Fruit fly (Drosophila melanogaster) whole organism, prepupa: ENCODE results near the gene Acbp1.
A peak's percentile ranks its signal among the peaks of the same experiment; 100 is the strongest.

Experiments used
- CG10631 ChIP-seq: fragments of 200-800 bp; sonication (Bioruptor generic); optimal IDR thresholded peaks from 2 replicates; lab custom pipeline; 2016; ENCODE audit warnings: missing biosample characterization, missing genetic modification characterization
- CG10669 ChIP-seq: fragments of 200-800 bp; sonication (Bioruptor generic); optimal IDR thresholded peaks from 3 replicates; lab custom pipeline; 2018; ENCODE audit warnings: missing biosample characterization, mild to moderate bottlenecking, missing genetic modification characterization, moderate library complexity
- CG11294 ChIP-seq: fragments of 200-800 bp; sonication (Bioruptor generic); IDR thresholded peaks from 2 replicates; pipeline ENCODE4 v1.3.6; 2022; ENCODE audit warnings: missing biosample characterization, missing genetic modification characterization
- CG11762 ChIP-seq: fragments of 200-800 bp; sonication (Bioruptor generic); optimal IDR thresholded peaks from 3 replicates; lab custom pipeline; 2016; ENCODE audit warnings: missing biosample characterization, missing genetic modification characterization; ENCODE audit not compliant: insufficient read depth
- CG1621 ChIP-seq: fragments of 200-800 bp; sonication (Bioruptor generic); optimal IDR thresholded peaks from 3 replicates; lab custom pipeline; 2018; ENCODE audit warnings: missing biosample characterization, mild to moderate bottlenecking, missing genetic modification characterization
- CG3032 ChIP-seq: fragments of 200-800 bp; optimal IDR thresholded peaks from 2 replicates; lab custom pipeline; 2019; ENCODE audit warnings: missing biosample characterization, mild to moderate bottlenecking, missing genetic modification characterization, moderate library complexity
- CG31627 ChIP-seq: fragments of 200-800 bp; sonication (Bioruptor generic); optimal IDR thresholded peaks from 3 replicates; lab custom pipeline; 2016; ENCODE audit warnings: missing biosample characterization, missing genetic modification characterization
- CG32006 ChIP-seq: fragments of 200-800 bp; sonication (Bioruptor generic); optimal IDR thresholded peaks from 3 replicates; lab custom pipeline; 2017; ENCODE audit warnings: missing biosample characterization, mild to moderate bottlenecking, missing genetic modification characterization
- CG34406 ChIP-seq: fragments of 200-800 bp; sonication (Bioruptor generic); optimal IDR thresholded peaks from 3 replicates; lab custom pipeline; 2016; ENCODE audit warnings: missing biosample characterization, missing genetic modification characterization
- CG3919 ChIP-seq: fragments of 200-800 bp; sonication (Bioruptor generic); optimal IDR thresholded peaks from 3 replicates; lab custom pipeline; 2016; ENCODE audit warnings: missing biosample characterization, missing genetic modification characterization
- CG4318 ChIP-seq: fragments of 200-800 bp; sonication (Bioruptor generic); optimal IDR thresholded peaks from 3 replicates; lab custom pipeline; 2017; ENCODE audit warnings: missing biosample characterization, mild to moderate bottlenecking, missing genetic modification characterization
- CG6276 ChIP-seq: fragments of 200-800 bp; sonication (Bioruptor generic); optimal IDR thresholded peaks from 2 replicates; lab custom pipeline; 2017; ENCODE audit warnings: missing biosample characterization, mild to moderate bottlenecking, missing genetic modification characterization
- CG6808 ChIP-seq: fragments of 200-800 bp; sonication (Bioruptor generic); optimal IDR thresholded peaks from 3 replicates; lab custom pipeline; 2017; ENCODE audit warnings: missing biosample characterization, missing genetic modification characterization, mild to moderate bottlenecking, moderate library complexity, missing genetic modification reagents
- CG8319 ChIP-seq: fragments of 200-800 bp; sonication (Bioruptor generic); optimal IDR thresholded peaks from 3 replicates; lab custom pipeline; 2016; ENCODE audit warnings: missing biosample characterization, missing genetic modification characterization
- CG8632 ChIP-seq: fragments of 200-800 bp; sonication (Bioruptor generic); optimal IDR thresholded peaks from 3 replicates; lab custom pipeline; 2016; ENCODE audit warnings: missing biosample characterization, missing genetic modification characterization
- CG9139 ChIP-seq: fragments of 200-800 bp; sonication (Bioruptor generic); optimal IDR thresholded peaks from 3 replicates; lab custom pipeline; 2017; ENCODE audit warnings: missing biosample characterization, mild to moderate bottlenecking, missing genetic modification characterization
- Eip75B ChIP-seq: fragments of 200-800 bp; sonication (Bioruptor generic); optimal IDR thresholded peaks from 3 replicates; lab custom pipeline; 2016; ENCODE audit warnings: missing biosample characterization, missing genetic modification characterization
- Eip78C ChIP-seq: fragments of 200-800 bp; sonication (Bioruptor generic); peaks from one replicate; lab custom pipeline; 2016; ENCODE audit warnings: missing biosample characterization, missing genetic modification characterization
- Eip93F ChIP-seq: fragments of 200-800 bp; sonication (Bioruptor generic); optimal IDR thresholded peaks from 2 replicates; lab custom pipeline; 2016; ENCODE audit warnings: missing biosample characterization, mild to moderate bottlenecking, missing genetic modification characterization
- Ets96B ChIP-seq: fragments of 200-800 bp; optimal IDR thresholded peaks from 2 replicates; lab custom pipeline; 2019; ENCODE audit warnings: missing biosample characterization, mild to moderate bottlenecking, missing genetic modification characterization, moderate library complexity
- Gug ChIP-seq: fragments of 200-800 bp; sonication (Bioruptor generic); IDR thresholded peaks from 2 replicates; pipeline ENCODE4 v1.3.6; 2022; ENCODE audit warnings: missing biosample characterization, missing genetic modification characterization
- Hr39 ChIP-seq: fragments of 200-800 bp; sonication (Bioruptor generic); optimal IDR thresholded peaks from 2 replicates; lab custom pipeline; 2016; ENCODE audit warnings: missing biosample characterization, missing genetic modification characterization
- Hr4 ChIP-seq: fragments of 200-800 bp; sonication (Bioruptor generic); optimal IDR thresholded peaks from 3 replicates; lab custom pipeline; 2016; ENCODE audit warnings: missing biosample characterization, missing genetic modification characterization
- Met ChIP-seq: fragments of 200-800 bp; sonication (Bioruptor generic); optimal IDR thresholded peaks from 3 replicates; lab custom pipeline; 2016; ENCODE audit warnings: missing biosample characterization, missing genetic modification characterization
- Smox ChIP-seq: fragments of 200-800 bp; sonication (Bioruptor generic); optimal IDR thresholded peaks from 3 replicates; lab custom pipeline; 2016; ENCODE audit warnings: missing biosample characterization, missing genetic modification characterization
- Sox102F ChIP-seq: fragments of 200-800 bp; sonication (Bioruptor generic); optimal IDR thresholded peaks from 2 replicates; lab custom pipeline; 2016; ENCODE audit warnings: missing biosample characterization, mild to moderate bottlenecking, missing genetic modification characterization
- Sox14 ChIP-seq: fragments of 200-800 bp; sonication (Bioruptor generic); optimal IDR thresholded peaks from 3 replicates; lab custom pipeline; 2016; ENCODE audit warnings: missing biosample characterization, missing genetic modification characterization
- Sox15 ChIP-seq: fragments of 200-800 bp; sonication (Bioruptor generic); optimal IDR thresholded peaks from 3 replicates; lab custom pipeline; 2016; ENCODE audit warnings: missing biosample characterization, missing genetic modification characterization
- achi ChIP-seq: fragments of 200-800 bp; sonication (Bioruptor generic); optimal IDR thresholded peaks from 3 replicates; lab custom pipeline; 2016; ENCODE audit warnings: missing biosample characterization, missing genetic modification characterization
- acj6 ChIP-seq: fragments of 200-800 bp; sonication (Bioruptor generic); optimal IDR thresholded peaks from 3 replicates; lab custom pipeline; 2016; ENCODE audit warnings: missing biosample characterization, missing genetic modification characterization
- cyc ChIP-seq: fragments of 200-800 bp; sonication (Bioruptor generic); optimal IDR thresholded peaks from 3 replicates; lab custom pipeline; 2016; ENCODE audit warnings: missing biosample characterization, missing genetic modification characterization
- dac ChIP-seq: fragments of 200-800 bp; sonication (Bioruptor generic); optimal IDR thresholded peaks from 2 replicates; lab custom pipeline; 2017; ENCODE audit warnings: missing biosample characterization, mild to moderate bottlenecking, missing genetic modification characterization
- dsx ChIP-seq: fragments of 200-800 bp; optimal IDR thresholded peaks from 3 replicates; lab custom pipeline; 2019; ENCODE audit warnings: missing biosample characterization, mild to moderate bottlenecking, missing genetic modification characterization, moderate library complexity; ENCODE audit not compliant: poor library complexity, severe bottlenecking
- eg ChIP-seq: fragments of 200-800 bp; sonication (Bioruptor generic); IDR thresholded peaks from 3 replicates; pipeline ENCODE4 v1.3.6; 2022; ENCODE audit warnings: missing biosample characterization, missing genetic modification characterization
- esn ChIP-seq: fragments of 200-800 bp; sonication (Bioruptor generic); optimal IDR thresholded peaks from 2 replicates; lab custom pipeline; 2016; ENCODE audit warnings: missing biosample characterization, mild to moderate bottlenecking, missing genetic modification characterization, moderate library complexity
- fd59A ChIP-seq: fragments of 200-800 bp; sonication (Bioruptor generic); optimal IDR thresholded peaks from 2 replicates; lab custom pipeline; 2017; ENCODE audit warnings: missing biosample characterization, mild to moderate bottlenecking, missing genetic modification characterization, missing genetic modification reagents
- fkh ChIP-seq: fragments of 200-800 bp; sonication (Bioruptor generic); optimal IDR thresholded peaks from 3 replicates; lab custom pipeline; 2017; ENCODE audit warnings: missing biosample characterization, mild to moderate bottlenecking, missing genetic modification characterization, moderate library complexity
- lz ChIP-seq: fragments of 200-800 bp; sonication (Bioruptor generic); optimal IDR thresholded peaks from 3 replicates; lab custom pipeline; 2016; ENCODE audit warnings: missing biosample characterization, missing genetic modification characterization
- pdm3 ChIP-seq: fragments of 200-800 bp; sonication (Bioruptor generic); optimal IDR thresholded peaks from 3 replicates; lab custom pipeline; 2016; ENCODE audit warnings: missing biosample characterization, missing genetic modification characterization
- spab ChIP-seq: fragments of 200-800 bp; sonication (Bioruptor generic); optimal IDR thresholded peaks from 2 replicates; lab custom pipeline; 2017; ENCODE audit warnings: missing biosample characterization, mild to moderate bottlenecking, missing genetic modification characterization, missing genetic modification reagents
- ss ChIP-seq, 2 experiments: fragments of 200-800 bp; sonication (Bioruptor generic); optimal IDR thresholded peaks; 2 replicates in 1 of 2; 3 replicates in 1 of 2; lab custom pipeline; 2017 to 2018; ENCODE audit warnings: mild to moderate bottlenecking in 2 of 2, missing biosample characterization in 2 of 2, missing genetic modification characterization in 2 of 2, moderate library complexity in 1 of 2
- svp ChIP-seq: fragments of 200-800 bp; sonication (Bioruptor generic); peaks from one replicate; lab custom pipeline; 2016; ENCODE audit warnings: missing biosample characterization, missing genetic modification characterization
- vri ChIP-seq: fragments of 200-800 bp; sonication (Bioruptor generic); optimal IDR thresholded peaks from 3 replicates; lab custom pipeline; 2016; ENCODE audit warnings: missing biosample characterization, mild to moderate bottlenecking, missing genetic modification characterization

Gene Acbp1

DNA sequence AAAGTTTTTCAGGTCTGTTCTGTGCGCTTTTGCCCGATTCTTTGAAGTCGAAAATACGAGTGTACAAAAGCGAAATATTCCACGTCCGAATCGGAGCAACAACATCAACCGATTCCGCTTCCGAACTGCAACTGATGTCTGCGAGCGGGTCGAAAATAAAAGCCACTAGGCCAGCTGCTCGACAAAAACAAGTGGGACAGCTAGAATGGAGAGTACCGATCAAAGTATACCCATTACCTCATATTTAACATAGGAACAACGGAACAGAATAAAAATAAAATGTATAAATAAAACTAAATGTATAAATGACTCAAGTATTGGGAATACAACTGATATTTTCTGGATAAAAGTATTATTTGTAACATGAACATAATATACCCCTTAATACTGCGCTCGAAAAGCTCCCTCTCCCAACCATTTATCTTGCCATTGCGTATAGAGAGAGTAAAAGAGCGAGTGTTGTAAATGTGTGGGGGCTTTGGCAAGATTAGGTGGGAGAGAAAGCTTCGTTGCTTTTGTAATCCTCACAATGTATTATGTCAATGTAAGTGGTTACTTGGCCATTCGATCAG lies 42.8 kb upstream of the Acbp1 start, which contains the start of gene SLC5A11 (continued):
- TF ChIP-seq CG4318 (GFP tag; lab: Kevin White, UChicago) (no peak), CG6808 (peak; percentile 92), Hr39 (peak; percentile 86), CG8632 (peak; percentile 92), cyc (GFP tag; lab: Kevin White, UChicago) (peak; percentile 99), Sox14 (GFP tag; lab: Kevin White, UChicago) (peak; percentile 99), CG11294 (peak; percentile 95), CG31627 (GFP tag; lab: Kevin White, UChicago) (peak; percentile 76), Sox15 (GFP tag; lab: Kevin White, UChicago) (peak; percentile 89)

DNA sequence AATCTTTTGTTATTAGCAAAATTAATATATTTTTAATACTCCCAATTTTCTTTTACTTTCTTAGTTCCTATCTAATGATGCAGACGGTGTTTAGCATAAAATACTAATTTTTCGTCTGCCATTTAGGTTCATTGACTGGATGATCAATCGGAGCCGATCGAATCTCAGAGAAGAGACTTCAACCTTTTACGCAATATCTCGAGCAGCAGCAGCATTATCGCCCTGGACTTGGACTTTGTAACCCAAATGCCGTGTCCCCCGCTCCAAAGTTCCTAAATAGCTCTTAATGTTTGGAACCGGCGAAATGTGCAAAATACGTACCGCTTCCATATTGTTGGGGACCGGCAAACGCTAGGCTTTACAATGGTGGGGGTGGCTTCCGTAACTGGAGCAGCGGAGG lies 42.1 kb upstream of the Acbp1 start:
- no peak for TF ChIP-seq Eip75B (GFP tag; lab: Kevin White, UChicago)
- TF ChIP-seq Smox (GFP tag; lab: Kevin White, UChicago) = no peak
- TF ChIP-seq CG4318 (GFP tag; lab: Kevin White, UChicago) = no peak
- no peak for TF ChIP-seq fd59A (GFP tag; lab: Kevin White, UChicago)
- TF ChIP-seq CG8319 (GFP tag; lab: Kevin White, UChicago) = no peak
- no peak for TF ChIP-seq lz (GFP tag; lab: Kevin White, UChicago)
- TF ChIP-seq CG6276 (GFP tag; lab: Kevin White, UChicago) = peak; percentile 26
- TF ChIP-seq ss (GFP tag; optimal IDR thresholded peaks at IDR 0.05; lab: Kevin White, UChicago) = peak in 1 of 2 experiments; percentile 35
- no peak for TF ChIP-seq Hr39
- TF ChIP-seq CG6808 = peak; percentile 19
- TF ChIP-seq Hr4 (GFP tag; lab: Kevin White, UChicago) = no peak
- no peak for TF ChIP-seq CG9139 (GFP tag; lab: Kevin White, UChicago)
- TF ChIP-seq Ets96B (tag; lab: Kevin White, UChicago) = no peak
- no peak for TF ChIP-seq CG3032 (tag; lab: Kevin White, UChicago)
- TF ChIP-seq CG1621 = no peak
- TF ChIP-seq CG32006 (GFP tag; lab: Kevin White, UChicago) = no peak
- no peak for TF ChIP-seq CG10669 (GFP tag; lab: Kevin White, UChicago)
- TF ChIP-seq CG3919 (GFP tag; lab: Kevin White, UChicago) = no peak
- no peak for TF ChIP-seq spab (GFP tag; lab: Kevin White, UChicago)
- no peak for TF ChIP-seq acj6 (GFP tag; lab: Kevin White, UChicago)
- TF ChIP-seq CG11762 (GFP tag; lab: Kevin White, UChicago) = no peak
- peak; percentile 66 for TF ChIP-seq svp (GFP tag; lab: Kevin White, UChicago)
- no peak for TF ChIP-seq dsx
- TF ChIP-seq Gug (GFP tag; lab: Robert Waterston, UW) = no peak
- TF ChIP-seq Sox102F = no peak
- TF ChIP-seq Sox15 (GFP tag; lab: Kevin White, UChicago) = no peak
- TF ChIP-seq Met (GFP tag; lab: Kevin White, UChicago) = no peak
- TF ChIP-seq Eip78C (GFP tag; lab: Kevin White, UChicago) = no peak

DNA sequence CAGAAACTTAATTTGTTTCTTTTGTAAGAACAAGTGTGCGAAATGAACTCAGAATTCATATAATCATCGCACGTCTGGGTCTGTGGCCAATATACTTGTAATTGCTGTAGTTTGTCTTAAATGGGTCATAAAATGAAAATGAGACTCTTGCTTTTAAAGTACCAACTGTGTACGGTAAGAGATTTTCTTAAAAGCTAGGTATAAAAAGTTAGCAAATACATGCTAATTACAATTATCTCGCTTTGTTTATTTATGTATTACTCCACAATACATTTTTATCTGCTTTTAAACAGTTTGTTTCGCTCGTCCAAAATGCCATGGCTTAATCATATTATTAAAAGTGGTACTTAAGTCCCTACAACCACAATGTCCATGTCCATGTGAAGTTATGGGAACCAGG lies 41.5 kb upstream of the Acbp1 start:
- TF ChIP-seq Eip78C (GFP tag; lab: Kevin White, UChicago) = no peak
- no peak for TF ChIP-seq achi (GFP tag; lab: Kevin White, UChicago)
- peak; percentile 3 for TF ChIP-seq fkh (GFP tag; lab: Kevin White, UChicago)

- TF ChIP-seq cyc (GFP tag; lab: Kevin White, UChicago) = no peak
- TF ChIP-seq dsx = no peak
- TF ChIP-seq CG9139 (GFP tag; lab: Kevin White, UChicago) = no peak
- TF ChIP-seq CG8632 = no peak
- TF ChIP-seq eg (GFP tag; lab: Robert Waterston, UW) = no peak; the same call in 2 of the 3 replicates
- no peak for TF ChIP-seq Gug (GFP tag; lab: Robert Waterston, UW)
- no peak for TF ChIP-seq CG10631 (GFP tag; lab: Kevin White, UChicago)
- no peak for TF ChIP-seq pdm3 (GFP tag; lab: Kevin White, UChicago)
- TF ChIP-seq Ets96B (tag; lab: Kevin White, UChicago) = no peak
- no peak for TF ChIP-seq Eip93F (GFP tag; lab: Kevin White, UChicago)
- TF ChIP-seq dac (GFP tag; lab: Kevin White, UChicago) = no peak
- TF ChIP-seq CG6276 (GFP tag; lab: Kevin White, UChicago) = no peak
- no peak for TF ChIP-seq vri (GFP tag; lab: Kevin White, UChicago)
- TF ChIP-seq fkh (GFP tag; lab: Kevin White, UChicago) = no peak
- no peak for TF ChIP-seq CG34406
- TF ChIP-seq esn (GFP tag; lab: Kevin White, UChicago) = no peak
- TF ChIP-seq CG8319 (GFP tag; lab: Kevin White, UChicago) = no peak
Observed at dm6 chr2L:8202569-8202968, 40.3 kb upstream of the Acbp1 start.
